Worm (Caenorhabditis elegans) whole organism, mixed stage, embryonic: ENCODE results near the gene ugt-50.

ENCODE experiments used
- M03D4.4 ChIP-seq: sonication (generic microtip); optimal IDR thresholded peaks from 2 replicates; lab custom pipeline; 2017; ENCODE audit warnings: mild to moderate bottlenecking, missing genetic modification characterization, missing compliant biosample characterization
- bed-3 ChIP-seq: fragments of 200-800 bp; sonication (Bioruptor generic); optimal IDR thresholded peaks from 3 replicates; lab custom pipeline; 2018; ENCODE audit warnings: mild to moderate bottlenecking, missing genetic modification characterization, moderate library complexity, missing compliant biosample characterization
- blmp-1 ChIP-seq: fragments of 150-350 bp; optimal IDR thresholded peaks from 2 replicates; lab custom pipeline; 2014; ENCODE audit warnings: missing biosample characterization, missing genetic modification characterization
- ceh-39 ChIP-seq: fragments of 150-350 bp; optimal IDR thresholded peaks from 2 replicates; lab custom pipeline; 2014; ENCODE audit warnings: missing biosample characterization, missing genetic modification characterization
- ceh-43 ChIP-seq: fragments of 200-800 bp; sonication (Bioruptor generic); optimal IDR thresholded peaks from 2 replicates; lab custom pipeline; 2018; ENCODE audit warnings: mild to moderate bottlenecking, missing genetic modification characterization, moderate library complexity, missing compliant biosample characterization
- ceh-83 ChIP-seq: fragments of 200-800 bp; sonication (Bioruptor generic); optimal IDR thresholded peaks from 2 replicates; lab custom pipeline; 2018; ENCODE audit warnings: mild to moderate bottlenecking, missing genetic modification characterization, missing compliant biosample characterization
- ces-1 ChIP-seq: fragments of 150-350 bp; optimal IDR thresholded peaks from 2 replicates; lab custom pipeline; 2014; ENCODE audit warnings: missing biosample characterization, missing genetic modification reagents, missing genetic modification characterization
- cnd-1 ChIP-seq: fragments of 200-800 bp; sonication (Bioruptor generic); optimal IDR thresholded peaks from 2 replicates; lab custom pipeline; 2018; ENCODE audit warnings: mild to moderate bottlenecking, missing genetic modification characterization, missing compliant biosample characterization
- drap-1 ChIP-seq: fragments of 200-800 bp; sonication (Bioruptor generic); optimal IDR thresholded peaks from 3 replicates; lab custom pipeline; 2018; ENCODE audit warnings: mild to moderate bottlenecking, missing genetic modification characterization, missing compliant biosample characterization
- elt-1 ChIP-seq: sonication (generic microtip); optimal IDR thresholded peaks from 2 replicates; lab custom pipeline; 2017; ENCODE audit warnings: missing genetic modification characterization, mild to moderate bottlenecking, missing compliant biosample characterization, antibody characterized with exemption, moderate library complexity, borderline replicate concordance; ENCODE audit not compliant: insufficient read depth
- elt-3 ChIP-seq: fragments of 150-350 bp; optimal IDR thresholded peaks from 2 replicates; lab custom pipeline; 2014; ENCODE audit warnings: missing biosample characterization, missing genetic modification characterization
- flh-1 ChIP-seq: fragments of 200-800 bp; sonication (Bioruptor generic); optimal IDR thresholded peaks from 2 replicates; lab custom pipeline; 2018; ENCODE audit warnings: mild to moderate bottlenecking, missing genetic modification characterization, moderate library complexity, missing compliant biosample characterization
- ham-2 ChIP-seq: fragments of 200-800 bp; sonication (Bioruptor generic); optimal IDR thresholded peaks from 2 replicates; lab custom pipeline; 2018; ENCODE audit warnings: mild to moderate bottlenecking, missing genetic modification characterization, missing compliant biosample characterization
- hlh-1 ChIP-seq: fragments of 150-350 bp; optimal IDR thresholded peaks from 2 replicates; lab custom pipeline; 2014; ENCODE audit warnings: missing biosample characterization, missing genetic modification reagents, missing genetic modification characterization
- lin-13 ChIP-seq: fragments of 150-350 bp; optimal IDR thresholded peaks from 2 replicates; lab custom pipeline; 2014; ENCODE audit warnings: missing biosample characterization, missing genetic modification characterization
- lin-32 ChIP-seq: fragments of 200-800 bp; sonication (Bioruptor generic); optimal IDR thresholded peaks from 2 replicates; lab custom pipeline; 2018; ENCODE audit warnings: mild to moderate bottlenecking, missing genetic modification characterization, missing compliant biosample characterization
- lsy-2 ChIP-seq: fragments of 150-350 bp; optimal IDR thresholded peaks from 2 replicates; lab custom pipeline; 2014; ENCODE audit warnings: missing biosample characterization, missing genetic modification characterization
- mab-5 ChIP-seq: fragments of 150-350 bp; optimal IDR thresholded peaks from 2 replicates; lab custom pipeline; 2014; ENCODE audit warnings: missing biosample characterization, missing genetic modification characterization
- mep-1 ChIP-seq: fragments of 150-350 bp; optimal IDR thresholded peaks from 2 replicates; lab custom pipeline; 2017; ENCODE audit warnings: missing biosample characterization, missing genetic modification reagents, missing genetic modification characterization, inconsistent platforms
- mls-2 ChIP-seq: sonication (generic microtip); optimal IDR thresholded peaks from 2 replicates; lab custom pipeline; 2016; ENCODE audit warnings: mild to moderate bottlenecking, missing genetic modification characterization, moderate library complexity, missing compliant biosample characterization
- nhr-12 ChIP-seq: fragments of 150-350 bp; optimal IDR thresholded peaks from 2 replicates; lab custom pipeline; 2014; ENCODE audit warnings: missing biosample characterization, missing genetic modification characterization
- nhr-2 ChIP-seq: fragments of 150-350 bp; optimal IDR thresholded peaks from 2 replicates; lab custom pipeline; 2014; ENCODE audit warnings: missing biosample characterization, missing genetic modification characterization
- nhr-237 ChIP-seq: fragments of 150-350 bp; optimal IDR thresholded peaks from 2 replicates; lab custom pipeline; 2014; ENCODE audit warnings: missing biosample characterization, missing genetic modification characterization
- nhr-28 ChIP-seq: fragments of 150-350 bp; optimal IDR thresholded peaks from 2 replicates; lab custom pipeline; 2014; ENCODE audit warnings: missing biosample characterization, missing genetic modification characterization
- sem-2 ChIP-seq: fragments of 200-800 bp; sonication (Bioruptor generic); optimal IDR thresholded peaks from 2 replicates; lab custom pipeline; 2018; ENCODE audit warnings: mild to moderate bottlenecking, missing genetic modification characterization, missing compliant biosample characterization
- snpc-4 ChIP-seq: fragments of 150-350 bp; optimal IDR thresholded peaks from 2 replicates; lab custom pipeline; 2014; ENCODE audit warnings: missing biosample characterization, missing genetic modification characterization
- tbx-8 ChIP-seq: fragments of 200-800 bp; sonication (Bioruptor generic); optimal IDR thresholded peaks from 2 replicates; lab custom pipeline; 2018; ENCODE audit warnings: mild to moderate bottlenecking, missing genetic modification characterization, moderate library complexity, missing compliant biosample characterization
- unc-120 ChIP-seq: sonication (generic microtip); optimal IDR thresholded peaks from 2 replicates; lab custom pipeline; 2017; ENCODE audit warnings: missing genetic modification characterization, missing compliant biosample characterization; ENCODE audit not compliant: poor library complexity, severe bottlenecking
- unc-39 ChIP-seq: fragments of 150-350 bp; optimal IDR thresholded peaks from 2 replicates; lab custom pipeline; 2014; ENCODE audit warnings: missing biosample characterization, missing genetic modification characterization
- unc-62 ChIP-seq: fragments of 150-350 bp; optimal IDR thresholded peaks from 2 replicates; lab custom pipeline; 2014; ENCODE audit warnings: missing biosample characterization, missing genetic modification reagents, missing genetic modification characterization
- zip-8 ChIP-seq: fragments of 150-350 bp; optimal IDR thresholded peaks from 2 replicates; lab custom pipeline; 2014; ENCODE audit warnings: missing biosample characterization, missing genetic modification characterization
- ztf-11 ChIP-seq: fragments of 150-350 bp; optimal IDR thresholded peaks from 2 replicates; lab custom pipeline; 2014; ENCODE audit warnings: missing biosample characterization, missing genetic modification characterization

Gene ugt-50

ce11 chrX:12702713-12703112 lies 11.3 kb downstream of the ugt-50 start:
- TF ChIP-seq M03D4.4 (tag; lab: Kevin White, UChicago) (no peak), ceh-83 (GFP tag; lab: Kevin White, UChicago) (no peak), ces-1 (no peak), drap-1 (GFP tag; lab: Kevin White, UChicago) (no peak), unc-39 (tag; lab: Kevin White, UChicago) (no peak), nhr-2 (tag; lab: Kevin White, UChicago) (no peak), ceh-43 (GFP tag; lab: Kevin White, UChicago) (no peak), cnd-1 (no peak), snpc-4 (tag; lab: Kevin White, UChicago) (no peak), bed-3 (GFP tag; lab: Kevin White, UChicago) (no peak), zip-8 (tag; lab: Kevin White, UChicago) (no peak), elt-1 (tag; lab: Kevin White, UChicago) (no peak), nhr-237 (tag; lab: Kevin White, UChicago) (no peak), ham-2 (no peak), unc-62 (no peak), lin-32 (GFP tag; lab: Kevin White, UChicago) (no peak), tbx-8 (GFP tag; lab: Kevin White, UChicago) (no peak), nhr-12 (tag; lab: Kevin White, UChicago) (no peak), lin-13 (tag; lab: Kevin White, UChicago) (no peak), mep-1 (tag; lab: Kevin White, UChicago) (no peak)

DNA sequence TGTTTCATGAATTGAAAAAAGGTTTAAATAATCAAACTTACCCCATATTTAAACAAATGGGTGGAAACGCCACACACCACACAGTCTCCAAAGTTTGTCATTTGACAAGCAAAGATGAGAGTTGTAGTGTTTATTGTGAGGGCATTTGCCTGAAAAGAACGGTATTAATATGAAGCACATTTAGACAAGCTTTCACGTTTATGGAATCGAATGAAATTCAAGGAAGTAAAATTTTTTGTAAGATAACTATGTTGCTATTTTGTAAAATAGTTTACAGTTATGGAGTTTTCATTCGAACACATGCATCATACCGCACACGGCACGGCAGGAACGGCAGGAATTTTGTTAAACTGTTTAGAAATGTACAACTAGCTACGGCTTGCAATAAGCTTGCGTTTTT lies 13.3 kb downstream of the ugt-50 start, which contains the start of gene nhr-272:
Gene nhr-272 (minus strand): TSS at position 101 of the 400 bp plus-strand sequence.
- no peak for TF ChIP-seq lsy-2 (tag; lab: Kevin White, UChicago)
- TF ChIP-seq ztf-11 (tag; lab: Kevin White, UChicago): no peak
- TF ChIP-seq ces-1: no peak

DNA sequence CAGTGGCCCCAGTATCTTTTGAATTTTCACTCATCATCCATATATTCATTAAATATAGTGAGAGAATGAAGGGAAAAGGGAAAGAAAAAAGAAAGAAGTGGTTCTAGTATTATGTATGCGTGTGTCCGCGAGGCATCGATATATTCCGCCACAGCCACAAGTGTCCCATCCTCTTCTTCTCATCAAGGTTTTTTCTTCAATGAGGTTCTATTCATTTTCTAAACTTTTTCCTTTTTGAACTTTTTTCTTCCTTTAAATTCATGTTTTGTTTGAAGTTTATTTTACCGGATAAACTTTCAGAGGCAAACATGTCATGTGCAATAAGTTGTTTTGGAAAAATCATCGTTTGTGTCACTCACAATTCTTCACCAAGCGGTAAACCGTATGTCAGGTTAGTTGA lies 21.0 kb downstream of the ugt-50 start, which contains the start of gene rgs-2:
Gene rgs-2 (plus strand): TSS at position 301 of the 400 bp plus-strand sequence.
- TF ChIP-seq tbx-8 (GFP tag; lab: Kevin White, UChicago): no peak
- no peak for TF ChIP-seq ceh-83 (GFP tag; lab: Kevin White, UChicago)
- no peak for TF ChIP-seq ceh-39 (tag; lab: Kevin White, UChicago)
- TF ChIP-seq snpc-4 (tag; lab: Kevin White, UChicago): no peak
- TF ChIP-seq mls-2 (tag; lab: Kevin White, UChicago): no peak
- no peak for TF ChIP-seq flh-1
- no peak for TF ChIP-seq ztf-11 (tag; lab: Kevin White, UChicago)
- no peak for TF ChIP-seq unc-120
- TF ChIP-seq drap-1 (GFP tag; lab: Kevin White, UChicago): no peak
- no peak for TF ChIP-seq mep-1 (tag; lab: Kevin White, UChicago)
- TF ChIP-seq nhr-28 (tag; lab: Kevin White, UChicago): no peak
- TF ChIP-seq nhr-12 (tag; lab: Kevin White, UChicago): no peak
- TF ChIP-seq ham-2: no peak
- TF ChIP-seq nhr-2 (tag; lab: Kevin White, UChicago): no peak
- TF ChIP-seq elt-3: no peak
- TF ChIP-seq mab-5 (tag; lab: Kevin White, UChicago): no peak
- no peak for TF ChIP-seq hlh-1 (tag; lab: Kevin White, UChicago)

- TF ChIP-seq ztf-11 (tag; lab: Kevin White, UChicago): no peak
- TF ChIP-seq ces-1: peak; percentile 54
- TF ChIP-seq, all 35 proteins: peak for 1
These were observed 21.6 kb downstream of the ugt-50 start for ce11 chrX:12713014-12713413.

- TF ChIP-seq ham-2 (no peak), unc-120 (no peak), nhr-2 (tag; lab: Kevin White, UChicago) (no peak), elt-3 (no peak), blmp-1 (no peak), sem-2 (GFP tag; lab: Kevin White, UChicago) (no peak), mep-1 (tag; lab: Kevin White, UChicago) (no peak), lsy-2 (tag; lab: Kevin White, UChicago) (no peak)
These were observed 30.1 kb downstream of the ugt-50 start for ce11 chrX:12721429-12721828.
